Fruit fly (Drosophila melanogaster) whole organism, wandering third instar larva: ENCODE results near the gene CG32816.
A peak's percentile ranks its signal among the peaks of the same experiment; 100 is the strongest.

Experiments
- Abd-B ChIP-seq: fragments of >200 bp; optimal IDR thresholded peaks from 2 replicates; lab custom pipeline; 2017; ENCODE audit warnings: missing biosample characterization, missing genetic modification characterization
- CG32264 ChIP-seq: fragments of 200-800 bp; sonication (Bioruptor generic); optimal IDR thresholded peaks from 2 replicates; lab custom pipeline; 2016; ENCODE audit warnings: missing biosample characterization, missing genetic modification characterization
- CG9705 ChIP-seq: fragments of 200-800 bp; sonication (Bioruptor generic); optimal IDR thresholded peaks from 2 replicates; lab custom pipeline; 2018; ENCODE audit warnings: missing biosample characterization, mild to moderate bottlenecking, missing genetic modification characterization
- CrebA ChIP-seq: fragments of 200-800 bp; sonication (Bioruptor generic); optimal IDR thresholded peaks from 2 replicates; lab custom pipeline; 2016; ENCODE audit warnings: missing biosample characterization, mild to moderate bottlenecking, missing genetic modification characterization, borderline replicate concordance
- HLH106 ChIP-seq: fragments of 200-800 bp; optimal IDR thresholded peaks from 3 replicates; lab custom pipeline; 2019; ENCODE audit warnings: missing biosample characterization, mild to moderate bottlenecking, missing genetic modification characterization, moderate library complexity
- Hnf4 ChIP-seq: fragments of 200-800 bp; sonication (Bioruptor generic); optimal IDR thresholded peaks from 2 replicates; lab custom pipeline; 2016; ENCODE audit warnings: missing biosample characterization, mild to moderate bottlenecking, missing genetic modification characterization
- Hr78 ChIP-seq: fragments of >200 bp; optimal IDR thresholded peaks from 2 replicates; lab custom pipeline; 2017; ENCODE audit warnings: missing biosample characterization, missing genetic modification characterization
- Hr83 ChIP-seq: fragments of 200-300 bp; sonication (Bioruptor generic); optimal IDR thresholded peaks from 2 replicates; lab custom pipeline; 2016; ENCODE audit warnings: missing biosample characterization, mild to moderate bottlenecking, missing genetic modification characterization, moderate library complexity; ENCODE audit not compliant: poor library complexity, severe bottlenecking
- Mio ChIP-seq: sonication (Bioruptor generic); optimal IDR thresholded peaks from 2 replicates; lab custom pipeline; 2016; ENCODE audit warnings: missing biosample characterization, missing genetic modification characterization
- N ChIP-seq: fragments of >200 bp; optimal IDR thresholded peaks from 2 replicates; lab custom pipeline; 2018; ENCODE audit warnings: missing biosample characterization, missing external identifiers, missing genetic modification characterization
- OdsH ChIP-seq: fragments of 200-800 bp; sonication (Bioruptor generic); optimal IDR thresholded peaks from 2 replicates; lab custom pipeline; 2016; ENCODE audit warnings: missing biosample characterization, mild to moderate bottlenecking, missing genetic modification characterization
- Rel ChIP-seq, 2 experiments: fragments of 200-800 bp; sonication (Bioruptor generic) in 1 of 2; optimal IDR thresholded peaks; 2 replicates in 1 of 2; 3 replicates in 1 of 2; lab custom pipeline; 2016 to 2019; ENCODE audit warnings: mild to moderate bottlenecking in 2 of 2, missing biosample characterization in 2 of 2, missing genetic modification characterization in 2 of 2, moderate library complexity in 1 of 2
- br ChIP-seq: fragments of 200-800 bp; sonication (Bioruptor generic); optimal IDR thresholded peaks from 2 replicates; lab custom pipeline; 2016; ENCODE audit warnings: missing biosample characterization, missing genetic modification characterization
- dl ChIP-seq, 2 experiments: fragments of 175-275, 200-275 bp in 1 of 2; fragments of 200-275 bp in 1 of 2; sonication (Bioruptor generic); optimal IDR thresholded peaks; lab custom pipeline; 2018; ENCODE audit warnings: mild to moderate bottlenecking in 2 of 2, missing biosample characterization in 2 of 2, missing genetic modification characterization in 2 of 2, moderate library complexity in 2 of 2; ENCODE audit not compliant: partially characterized antibody in 2 of 2, insufficient read depth in 1 of 2
- dmrt93B ChIP-seq: fragments of 200-800 bp; sonication (Bioruptor generic); optimal IDR thresholded peaks from 2 replicates; lab custom pipeline; 2018; ENCODE audit warnings: missing biosample characterization, mild to moderate bottlenecking, missing genetic modification characterization
- dsf ChIP-seq: sonication (Bioruptor generic); optimal IDR thresholded peaks from 2 replicates; lab custom pipeline; 2016; ENCODE audit warnings: missing biosample characterization, missing genetic modification characterization, borderline replicate concordance
- ey ChIP-seq: fragments of 200-800 bp; sonication (Bioruptor generic); optimal IDR thresholded peaks from 2 replicates; lab custom pipeline; 2016; ENCODE audit warnings: missing biosample characterization, missing genetic modification characterization
- foxo ChIP-seq, 2 experiments: fragments of 200-800 bp; sonication (Bioruptor generic); optimal IDR thresholded peaks; 2 replicates in 1 of 2; 3 replicates in 1 of 2; lab custom pipeline; 2016 to 2017; ENCODE audit warnings: missing biosample characterization in 2 of 2, missing genetic modification characterization in 2 of 2
- fru ChIP-seq: fragments of 200-800 bp; sonication (Bioruptor generic); optimal IDR thresholded peaks from 3 replicates; lab custom pipeline; 2016; ENCODE audit warnings: missing biosample characterization, mild to moderate bottlenecking, missing genetic modification characterization
- h ChIP-seq: fragments of 200-800 bp; sonication (Bioruptor generic); optimal IDR thresholded peaks from 3 replicates; lab custom pipeline; 2016; ENCODE audit warnings: missing biosample characterization, mild to moderate bottlenecking, missing genetic modification characterization
- jim ChIP-seq: fragments of 175-275, 200-325 bp; sonication (Bioruptor generic); optimal IDR thresholded peaks from 2 replicates; lab custom pipeline; 2016; ENCODE audit warnings: missing biosample characterization, mild to moderate bottlenecking, missing genetic modification characterization
- pan ChIP-seq: fragments of >200 bp; optimal IDR thresholded peaks from 2 replicates; lab custom pipeline; 2017
- psq ChIP-seq: fragments of 200-800 bp; sonication (Bioruptor generic); optimal IDR thresholded peaks from 3 replicates; lab custom pipeline; 2017; ENCODE audit warnings: missing biosample characterization, mild to moderate bottlenecking, missing genetic modification characterization, moderate library complexity
- rgr ChIP-seq: fragments of 200-800 bp; sonication (Bioruptor generic); optimal IDR thresholded peaks from 3 replicates; lab custom pipeline; 2016; ENCODE audit warnings: missing biosample characterization, mild to moderate bottlenecking, missing genetic modification characterization
- sage ChIP-seq: fragments of 200-800 bp; sonication (Bioruptor generic); optimal IDR thresholded peaks from 2 replicates; lab custom pipeline; 2016; ENCODE audit warnings: missing biosample characterization, mild to moderate bottlenecking, missing genetic modification characterization
- sv ChIP-seq: fragments of 200-800 bp; sonication (Bioruptor generic); optimal IDR thresholded peaks from 3 replicates; lab custom pipeline; 2016; ENCODE audit warnings: missing biosample characterization, missing genetic modification characterization
- tai ChIP-seq: sonication (Bioruptor generic); optimal IDR thresholded peaks from 2 replicates; lab custom pipeline; 2016; ENCODE audit warnings: missing biosample characterization, missing genetic modification characterization
- usp ChIP-seq: fragments of >200 bp; optimal IDR thresholded peaks from 2 replicates; lab custom pipeline; 2017; ENCODE audit warnings: missing biosample characterization, missing genetic modification characterization
- woc ChIP-seq: sonication (Bioruptor generic); optimal IDR thresholded peaks from 2 replicates; lab custom pipeline; 2016; ENCODE audit warnings: missing biosample characterization, mild to moderate bottlenecking, missing genetic modification characterization

The CG32816 gene

DNA sequence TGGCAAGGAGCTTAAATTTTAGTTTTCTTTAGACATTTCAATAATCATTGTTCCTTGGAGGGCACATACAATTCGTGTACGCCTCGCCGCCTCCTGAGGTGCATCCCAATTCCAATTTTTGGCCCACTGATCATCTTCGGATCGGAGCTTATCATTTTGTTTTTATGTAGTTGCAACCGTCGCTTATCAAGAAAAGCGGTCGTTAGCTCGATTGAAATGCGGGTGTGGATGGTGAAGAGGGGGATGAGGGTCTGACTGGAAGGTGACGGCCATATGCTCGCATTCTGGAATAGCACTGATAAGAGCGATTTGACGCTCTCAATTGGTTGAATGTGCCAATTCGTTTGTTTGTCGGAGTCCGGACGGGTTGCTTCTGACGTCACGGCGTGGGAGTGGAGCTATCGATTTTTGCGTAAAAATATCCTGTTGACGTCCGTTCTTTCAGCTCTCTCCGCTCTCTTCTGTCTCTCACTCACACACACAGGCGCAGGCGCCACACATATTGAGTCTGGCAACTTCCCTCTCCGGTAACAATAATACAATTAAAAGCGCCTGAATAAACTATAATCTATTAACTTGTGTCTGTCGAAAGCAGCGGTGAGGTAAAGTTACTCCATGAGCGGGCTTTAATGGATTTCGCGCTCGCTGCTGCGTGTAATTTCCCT, 28.5 kb upstream of the CG32816 start:
- peak; percentile 36 for TF ChIP-seq h (GFP tag; lab: Kevin White, UChicago)
- TF ChIP-seq Rel (GFP tag; optimal IDR thresholded peaks at IDR 0.05; lab: Kevin White, UChicago), result no peak
- TF ChIP-seq Rel (tag; optimal IDR thresholded peaks at IDR 0.05; lab: Kevin White, UChicago), result peak; percentile 63
- no peak for TF ChIP-seq sage (GFP tag; lab: Kevin White, UChicago)
- TF ChIP-seq jim (GFP tag; lab: Kevin White, UChicago), result no peak
- peak in 1 of 2 experiments; percentile 10 for TF ChIP-seq foxo (GFP tag; optimal IDR thresholded peaks at IDR 0.05; lab: Kevin White, UChicago)
- no peak for TF ChIP-seq tai (GFP tag; lab: Kevin White, UChicago)

DNA sequence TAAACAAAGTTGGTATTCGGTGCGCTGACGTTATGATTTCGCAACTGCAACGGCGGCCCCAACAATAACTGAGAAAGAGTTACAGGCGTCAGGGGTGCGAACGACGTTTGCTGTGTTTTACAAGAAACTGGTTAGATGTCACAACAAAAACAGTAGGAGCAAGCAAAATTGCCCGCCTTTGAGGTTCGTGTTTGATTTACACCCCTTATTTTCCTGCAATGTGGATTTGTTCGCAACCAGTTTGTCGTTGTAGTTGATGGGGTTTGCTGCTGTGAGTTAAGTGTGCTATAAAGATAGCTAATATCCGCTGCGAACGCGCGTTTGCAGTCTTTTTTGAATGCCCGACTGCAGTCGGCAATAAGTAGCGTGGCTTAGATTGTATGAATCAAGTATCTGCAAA, 27.9 kb upstream of the CG32816 start:
- TF ChIP-seq dl (GFP tag; optimal IDR thresholded peaks at IDR 0.05; lab: Kevin White, UChicago; ENCODE audit: insufficient read depth in 1 of 2, partially characterized antibody in 2 of 2) (no peak), OdsH (no peak), woc (GFP tag; lab: Kevin White, UChicago) (no peak), dmrt93B (no peak), HLH106 (tag; lab: Kevin White, UChicago) (no peak), rgr (GFP tag; lab: Kevin White, UChicago) (no peak), jim (GFP tag; lab: Kevin White, UChicago) (no peak), Hr83 (GFP tag; lab: Kevin White, UChicago) (no peak), foxo (GFP tag; optimal IDR thresholded peaks at IDR 0.05; lab: Kevin White, UChicago) (no peak), h (GFP tag; lab: Kevin White, UChicago) (no peak), pan (lab: Kevin White, UChicago) (no peak), sv (GFP tag; lab: Kevin White, UChicago) (no peak), Hnf4 (GFP tag; lab: Kevin White, UChicago) (no peak), psq (no peak), sage (GFP tag; lab: Kevin White, UChicago) (no peak), Mio (GFP tag; lab: Kevin White, UChicago) (no peak), CrebA (GFP tag; lab: Kevin White, UChicago) (no peak)

DNA sequence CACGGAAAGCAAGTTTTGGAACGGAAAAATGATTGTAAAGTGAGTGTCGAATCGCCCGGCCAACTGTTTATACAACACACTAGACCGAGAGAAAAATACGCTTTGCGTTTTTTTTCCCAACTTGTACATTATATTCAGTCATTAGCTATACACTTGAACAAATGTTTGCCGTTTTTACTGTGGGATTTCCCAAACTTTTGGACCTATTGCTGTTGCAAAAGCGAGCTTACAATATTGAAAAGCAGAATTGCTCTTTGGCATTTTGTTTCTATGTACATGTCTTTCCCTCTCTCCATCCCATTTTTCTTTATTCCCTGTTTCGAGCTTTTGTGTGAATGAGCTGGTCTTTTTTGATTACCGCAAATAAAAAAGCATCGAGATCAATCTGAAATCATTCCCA, 26.9 kb upstream of the CG32816 start:
- TF ChIP-seq h (GFP tag; lab: Kevin White, UChicago) (no peak), fru (GFP tag; lab: Kevin White, UChicago) (no peak), Abd-B (no peak), rgr (GFP tag; lab: Kevin White, UChicago) (no peak), dsf (GFP tag; lab: Kevin White, UChicago) (no peak), Rel (GFP tag; optimal IDR thresholded peaks at IDR 0.05; lab: Kevin White, UChicago) (no peak), Rel (tag; optimal IDR thresholded peaks at IDR 0.05; lab: Kevin White, UChicago) (peak; percentile 97), Hr83 (GFP tag; lab: Kevin White, UChicago) (no peak), br (GFP tag; lab: Kevin White, UChicago) (no peak), CG32264 (GFP tag; lab: Kevin White, UChicago) (no peak), dl (GFP tag; optimal IDR thresholded peaks at IDR 0.05; lab: Kevin White, UChicago; ENCODE audit: insufficient read depth in 1 of 2, partially characterized antibody in 2 of 2) (peak in 1 of 2 experiments; percentile 19), Hnf4 (GFP tag; lab: Kevin White, UChicago) (no peak), Hr78 (GFP tag; lab: Kevin White, UChicago) (no peak), N (GFP tag; lab: Kevin White, UChicago) (no peak), CG9705 (GFP tag; lab: Kevin White, UChicago) (no peak)

DNA sequence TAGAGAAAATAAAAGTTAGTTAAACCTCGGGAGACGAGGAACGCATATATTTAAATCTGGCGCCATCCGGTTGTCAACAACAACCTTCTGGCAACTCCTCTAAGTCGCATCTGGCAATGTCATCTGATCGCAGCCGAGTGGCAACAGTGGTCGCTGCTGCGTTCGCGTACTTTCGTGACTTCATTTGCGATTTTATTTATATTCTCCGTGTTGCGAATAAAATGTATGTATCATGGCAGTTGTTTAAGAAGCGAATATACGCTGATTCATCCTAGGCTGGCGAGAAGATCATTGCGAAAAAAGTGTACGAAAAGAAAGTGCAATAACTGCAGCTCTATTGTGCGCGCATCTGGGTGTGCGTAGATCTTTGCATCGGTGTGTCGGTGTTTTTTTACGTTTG, 25.8 kb upstream of the CG32816 start, which contains the start of gene svr:
TSS of gene svr (plus strand) at position 121 of the 400 bp plus-strand sequence.
- TF ChIP-seq h (GFP tag; lab: Kevin White, UChicago) (no peak), usp (GFP tag; lab: Kevin White, UChicago) (no peak), ey (GFP tag; lab: Kevin White, UChicago) (no peak), psq (no peak), OdsH (no peak), tai (GFP tag; lab: Kevin White, UChicago) (no peak), Mio (GFP tag; lab: Kevin White, UChicago) (no peak), Rel (GFP tag; optimal IDR thresholded peaks at IDR 0.05; lab: Kevin White, UChicago) (no peak), Rel (tag; optimal IDR thresholded peaks at IDR 0.05; lab: Kevin White, UChicago) (peak; percentile 53), jim (GFP tag; lab: Kevin White, UChicago) (no peak)
